Worm (Caenorhabditis elegans): ENCODE measurements around the gene F59E11.2.

DNA sequence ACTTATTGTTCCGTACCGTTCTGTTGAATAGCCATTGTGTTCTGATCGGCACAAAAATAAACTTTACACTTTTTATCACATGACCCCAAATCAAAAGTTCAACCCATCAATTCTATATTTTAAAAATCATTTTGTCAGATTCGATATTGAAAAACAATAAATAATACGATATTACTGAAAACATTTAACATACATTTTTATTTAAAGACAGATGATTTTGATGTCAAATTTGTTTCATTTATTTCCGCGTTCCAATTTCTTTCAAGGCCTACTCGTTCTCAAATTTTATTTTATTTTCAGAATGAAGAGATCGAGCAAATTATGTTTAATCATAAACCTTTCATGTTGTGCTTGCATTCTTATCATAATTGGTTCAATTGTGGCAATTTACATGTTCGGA lies 6.5 kb upstream of the F59E11.2 start, which contains the start of gene F59E11.5:
- TF ChIP-seq skn-1 (tag; optimal IDR thresholded peaks at IDR 0.05) (no peak), nhr-6 (tag; optimal IDR thresholded peaks at IDR 0.05) (no peak), alr-1 (tag; optimal IDR thresholded peaks at IDR 0.05) (no peak), fos-1 (tag; optimal IDR thresholded peaks at IDR 0.05) (no peak), lin-39 (tag; optimal IDR thresholded peaks at IDR 0.05) (no peak), snpc-4 (tag; optimal IDR thresholded peaks at IDR 0.05) (no peak), nhr-237 (tag; optimal IDR thresholded peaks at IDR 0.05) (no peak), nhr-11 (tag; optimal IDR thresholded peaks at IDR 0.05) (no peak)

Measured in whole organism, L2 larva.